Fruit fly (Drosophila melanogaster): ENCODE measurements around the gene lush.

Gene lush

dm6 chr3L:19598369-19599148, 7.3 kb downstream of the lush start, which contains the start of the genes ash1 and Taf6 (continued):
- TF ChIP-seq oc (tag; optimal IDR thresholded peaks at IDR 0.05), result no peak
- TF ChIP-seq sc (optimal IDR thresholded peaks at IDR 0.05), result no peak
- no peak for TF ChIP-seq sc (GFP tag; optimal IDR thresholded peaks at IDR 0.05)
- TF ChIP-seq CG13287 (GFP tag; IDR thresholded peaks at IDR 0.05; ENCODE audit: partially characterized antibody), result peak; percentile 73
- no peak for TF ChIP-seq NC2α (GFP tag; optimal IDR thresholded peaks at IDR 0.05)
- no peak for TF ChIP-seq dan (GFP tag; IDR thresholded peaks at IDR 0.05)
- peak; percentile 25 for TF ChIP-seq CG15514 (GFP tag; optimal IDR thresholded peaks at IDR 0.05)
- no peak for TF ChIP-seq Dek (tag; optimal IDR thresholded peaks at IDR 0.05)
- no peak for TF ChIP-seq psq (GFP tag; optimal IDR thresholded peaks at IDR 0.05)
- TF ChIP-seq tup (GFP tag; optimal IDR thresholded peaks at IDR 0.05), result no peak
- no peak for TF ChIP-seq CkIIα-i1 (GFP tag; IDR thresholded peaks at IDR 0.05)
- no peak for TF ChIP-seq sens (GFP tag)
- TF ChIP-seq Dip3 (GFP tag; optimal IDR thresholded peaks at IDR 0.05), result no peak
- TF ChIP-seq tll (GFP tag; optimal IDR thresholded peaks at IDR 0.05), result peak in 1 of 2 experiments; percentile 28
- TF ChIP-seq CG18262 (tag; optimal IDR thresholded peaks at IDR 0.05), result no peak
- TF ChIP-seq Fer3 (tag; optimal IDR thresholded peaks at IDR 0.05), result no peak
- TF ChIP-seq D19A (tag; optimal IDR thresholded peaks at IDR 0.05), result no peak
- TF ChIP-seq Hr39 (optimal IDR thresholded peaks at IDR 0.05), result no peak
- TF ChIP-seq CG2875 (GFP tag; optimal IDR thresholded peaks at IDR 0.05), result no peak
- TF ChIP-seq CG17359 (tag; optimal IDR thresholded peaks at IDR 0.05), result no peak
- TF ChIP-seq Deaf1 (tag; optimal IDR thresholded peaks at IDR 0.05), result no peak
- peak; percentile 73 for TF ChIP-seq Scr (GFP tag; IDR thresholded peaks at IDR 0.05; ENCODE audit: partially characterized antibody)
- no peak for TF ChIP-seq h (optimal IDR thresholded peaks at IDR 0.05)
- TF ChIP-seq sens-2 (GFP tag; IDR thresholded peaks at IDR 0.05), result no peak
- TF ChIP-seq Meics (GFP tag; optimal IDR thresholded peaks at IDR 0.05), result no peak
- peak; percentile 56 for TF ChIP-seq HLH4C (GFP tag; IDR thresholded peaks at IDR 0.05; ENCODE audit: partially characterized antibody)
- TF ChIP-seq tio (GFP tag; optimal IDR thresholded peaks at IDR 0.05), result no peak
- no peak for TF ChIP-seq gsb-n (tag; optimal IDR thresholded peaks at IDR 0.05)
- no peak for TF ChIP-seq CG10209 (GFP tag; optimal IDR thresholded peaks at IDR 0.05)
- TF ChIP-seq B-H1 (GFP tag; IDR thresholded peaks at IDR 0.05), result no peak
- no peak for TF ChIP-seq klu (GFP tag; IDR thresholded peaks at IDR 0.05)
- 0 out of 3 replicates have a peak, but pooled peaks have one; percentile 11 for TF ChIP-seq CG34422 (GFP tag; IDR thresholded peaks at IDR 0.05)
- TF ChIP-seq pb (GFP tag; optimal IDR thresholded peaks at IDR 0.05), result no peak
- TF ChIP-seq CHES-1-like (GFP tag; optimal IDR thresholded peaks at IDR 0.05), result no peak
- TF ChIP-seq CG9932 (GFP tag; IDR thresholded peaks at IDR 0.05), result no peak; the same call in 1 of the 2 replicates
- no peak for TF ChIP-seq CG12155 (GFP tag; optimal IDR thresholded peaks at IDR 0.05)
- no peak for TF ChIP-seq CG31365 (tag; optimal IDR thresholded peaks at IDR 0.05)
- TF ChIP-seq pfk (GFP tag; optimal IDR thresholded peaks at IDR 0.05), result no peak
- TF ChIP-seq CG1832 (GFP tag; optimal IDR thresholded peaks at IDR 0.05), result no peak
- TF ChIP-seq yki (optimal IDR thresholded peaks at IDR 0.05), result no peak
- TF ChIP-seq Kr (GFP tag; optimal IDR thresholded peaks at IDR 0.05), result no peak
- TF ChIP-seq tgo (GFP tag; IDR thresholded peaks at IDR 0.05), result no peak
- no peak for TF ChIP-seq croc (GFP tag; conservative IDR thresholded peaks at IDR 0.05)
- peak in 1 of 3 experiments; percentile 38 for TF ChIP-seq lola (GFP tag; optimal IDR thresholded peaks at IDR 0.05)
- TF ChIP-seq Gsc (GFP tag; IDR thresholded peaks at IDR 0.05), result no peak
- TF ChIP-seq CG7839 (tag; optimal IDR thresholded peaks at IDR 0.05), result no peak
- TF ChIP-seq CG15269 (tag; optimal IDR thresholded peaks at IDR 0.05), result no peak
- TF ChIP-seq Hsf (GFP tag; optimal IDR thresholded peaks at IDR 0.05), result no peak
- peak; percentile 88 for TF ChIP-seq row (GFP tag; IDR thresholded peaks at IDR 0.05)
- TF ChIP-seq CG4820 (GFP tag; optimal IDR thresholded peaks at IDR 0.05), result no peak
- no peak for TF ChIP-seq slp2 (GFP tag; optimal IDR thresholded peaks at IDR 0.05)
